Fruit fly (Drosophila melanogaster) S2 (cell line): ENCODE measurements around the gene Kebab.

Experiments
- CG8478 ChIP-seq: fragments of >200 bp; optimal IDR thresholded peaks from 2 replicates; lab custom pipeline; 2018
- CTCF ChIP-seq, 2 experiments: fragments of >200 bp; optimal IDR thresholded peaks; 2 replicates each; lab custom pipeline; 2018

dm6 chr2L:2079619-2080018 lies 34.3 kb downstream of the Kebab start, which contains the start of gene CG12674:
- TF ChIP-seq CG8478 (lab: Kevin White, UChicago), result no peak
- TF ChIP-seq CTCF (optimal IDR thresholded peaks at IDR 0.05; lab: Kevin White, UChicago), result no peak
